Fruit fly (Drosophila melanogaster) whole organism, wandering third instar larva: ENCODE data around the gene CAH1.

Source experiments
- Abd-B ChIP-seq: fragments of >200 bp; optimal IDR thresholded peaks from 2 replicates; lab custom pipeline; 2017; ENCODE audit warnings: missing biosample characterization, missing genetic modification characterization
- Dif ChIP-seq: fragments of 200-275, 200-300 bp; sonication (Bioruptor generic); optimal IDR thresholded peaks from 2 replicates; lab custom pipeline; 2018; ENCODE audit warnings: missing biosample characterization, missing genetic modification characterization; ENCODE audit not compliant: partially characterized antibody
- Hnf4 ChIP-seq: fragments of 200-800 bp; sonication (Bioruptor generic); optimal IDR thresholded peaks from 2 replicates; lab custom pipeline; 2016; ENCODE audit warnings: missing biosample characterization, mild to moderate bottlenecking, missing genetic modification characterization
- Hr78 ChIP-seq: fragments of >200 bp; optimal IDR thresholded peaks from 2 replicates; lab custom pipeline; 2017; ENCODE audit warnings: missing biosample characterization, missing genetic modification characterization
- Hr83 ChIP-seq: fragments of 200-300 bp; sonication (Bioruptor generic); optimal IDR thresholded peaks from 2 replicates; lab custom pipeline; 2016; ENCODE audit warnings: missing biosample characterization, mild to moderate bottlenecking, missing genetic modification characterization, moderate library complexity; ENCODE audit not compliant: poor library complexity, severe bottlenecking
- Myc ChIP-seq: fragments of >200 bp; optimal IDR thresholded peaks from 2 replicates; lab custom pipeline; 2017
- N ChIP-seq: fragments of >200 bp; optimal IDR thresholded peaks from 2 replicates; lab custom pipeline; 2018; ENCODE audit warnings: missing biosample characterization, missing external identifiers, missing genetic modification characterization
- brk ChIP-seq: fragments of 200-800 bp; sonication (Bioruptor generic); optimal IDR thresholded peaks from 2 replicates; lab custom pipeline; 2016; ENCODE audit warnings: missing biosample characterization, mild to moderate bottlenecking, missing genetic modification characterization
- fru ChIP-seq: fragments of 200-800 bp; sonication (Bioruptor generic); optimal IDR thresholded peaks from 3 replicates; lab custom pipeline; 2016; ENCODE audit warnings: missing biosample characterization, mild to moderate bottlenecking, missing genetic modification characterization
- h ChIP-seq: fragments of 200-800 bp; sonication (Bioruptor generic); optimal IDR thresholded peaks from 3 replicates; lab custom pipeline; 2016; ENCODE audit warnings: missing biosample characterization, mild to moderate bottlenecking, missing genetic modification characterization
- psq ChIP-seq: fragments of 200-800 bp; sonication (Bioruptor generic); optimal IDR thresholded peaks from 3 replicates; lab custom pipeline; 2017; ENCODE audit warnings: missing biosample characterization, mild to moderate bottlenecking, missing genetic modification characterization, moderate library complexity
- sage ChIP-seq: fragments of 200-800 bp; sonication (Bioruptor generic); optimal IDR thresholded peaks from 2 replicates; lab custom pipeline; 2016; ENCODE audit warnings: missing biosample characterization, mild to moderate bottlenecking, missing genetic modification characterization
- usp ChIP-seq: fragments of >200 bp; optimal IDR thresholded peaks from 2 replicates; lab custom pipeline; 2017; ENCODE audit warnings: missing biosample characterization, missing genetic modification characterization

dm6 chr2L:13779162-13779561 lies 24.3 kb upstream of the CAH1 start:
- TF ChIP-seq Abd-B (GFP tag; lab: Kevin White, UChicago) (no peak), Dif (GFP tag; lab: Kevin White, UChicago) (no peak), Hr83 (no peak), psq (GFP tag; lab: Kevin White, UChicago) (no peak), brk (GFP tag; lab: Kevin White, UChicago) (no peak), sage (GFP tag; lab: Kevin White, UChicago) (no peak), fru (GFP tag; lab: Kevin White, UChicago) (no peak), h (no peak), Hr78 (GFP tag; lab: Kevin White, UChicago) (no peak), usp (GFP tag; lab: Kevin White, UChicago) (no peak), Hnf4 (GFP tag; lab: Kevin White, UChicago) (no peak), N (no peak), Myc (lab: Kevin White, UChicago) (no peak)
